Fruit fly (Drosophila melanogaster): ENCODE data around the gene Hsc70-4.

The Hsc70-4 gene

dm6 chr3R:15242186-15243045 lies at the start of gene Hsc70-4, which contains the start of gene tefu (continued):
- no peak for TF ChIP-seq CG18262 (tag; optimal IDR thresholded peaks at IDR 0.05)
- TF ChIP-seq Bgb (GFP tag; IDR thresholded peaks at IDR 0.05; ENCODE audit: partially characterized antibody) = peak; percentile 28; the same call in 1 of the 2 replicates
- no peak for TF ChIP-seq corto (GFP tag; optimal IDR thresholded peaks at IDR 0.05)
- peak; percentile 51 for TF ChIP-seq Dref (GFP tag; IDR thresholded peaks at IDR 0.05)
- peak; percentile 45 for TF ChIP-seq kah (GFP tag; optimal IDR thresholded peaks at IDR 0.05)
- peak; percentile 27; the same call in 1 of the 3 replicates for TF ChIP-seq CG11560 (tag; IDR thresholded peaks at IDR 0.05)
- TF ChIP-seq CG34422 (GFP tag; IDR thresholded peaks at IDR 0.05) = peak; percentile 80
- peak; percentile 2 for TF ChIP-seq CG12236 (GFP tag; optimal IDR thresholded peaks at IDR 0.05)
- TF ChIP-seq Atf-2 (GFP tag; optimal IDR thresholded peaks at IDR 0.05) = peak; percentile 63
- TF ChIP-seq CG6689 (GFP tag; IDR thresholded peaks at IDR 0.05) = peak; percentile 82
- peak; percentile 8 for TF ChIP-seq crc (GFP tag; optimal IDR thresholded peaks at IDR 0.05)
- peak; percentile 69 for TF ChIP-seq Antp (GFP tag; optimal IDR thresholded peaks at IDR 0.05)
- TF ChIP-seq sna (GFP tag; IDR thresholded peaks at IDR 0.05; ENCODE audit: partially characterized antibody) = no peak
- peak; percentile 41 for TF ChIP-seq CG18599 (GFP tag; optimal IDR thresholded peaks at IDR 0.05)
- no peak for TF ChIP-seq pros (GFP tag; optimal IDR thresholded peaks at IDR 0.05)
- TF ChIP-seq jigr1 (GFP tag; IDR thresholded peaks at IDR 0.05) = peak; percentile 69; the same call in 2 of the 3 replicates
- no peak for TF ChIP-seq disco-r (GFP tag; optimal IDR thresholded peaks at IDR 0.05)
- no peak for TF ChIP-seq eyg (GFP tag; optimal IDR thresholded peaks at IDR 0.05)
- TF ChIP-seq Chrac-16 (GFP tag; optimal IDR thresholded peaks at IDR 0.05) = peak; percentile 81
- peak; percentile 37 for TF ChIP-seq cato (GFP tag; optimal IDR thresholded peaks at IDR 0.05; ENCODE audit: borderline replicate concordance)
- TF ChIP-seq CG31224 (GFP tag; IDR thresholded peaks at IDR 0.05) = peak; percentile 53; the same call in 1 of the 2 replicates
- peak; percentile 58 for TF ChIP-seq CG17359 (tag; optimal IDR thresholded peaks at IDR 0.05)
- no peak for TF ChIP-seq pan (optimal IDR thresholded peaks at IDR 0.05)
- TF ChIP-seq pan (GFP tag; optimal IDR thresholded peaks at IDR 0.05 in 1 of 2, IDR thresholded peaks at IDR 0.05 in 1 of 2) = peak in 1 of 2 experiments; percentile 76
- no peak for TF ChIP-seq CG4360 (GFP tag; IDR thresholded peaks at IDR 0.05)
- no peak for TF ChIP-seq cwo (GFP tag; optimal IDR thresholded peaks at IDR 0.05)
- TF ChIP-seq chif (GFP tag; optimal IDR thresholded peaks at IDR 0.05) = peak in 1 of 2 experiments; percentile 83
- TF ChIP-seq lilli (GFP tag; optimal IDR thresholded peaks at IDR 0.05) = peak; percentile 69
- TF ChIP-seq CG8359 (GFP tag; optimal IDR thresholded peaks at IDR 0.05; ENCODE audit: borderline replicate concordance) = peak; percentile 26
- TF ChIP-seq hth (optimal IDR thresholded peaks at IDR 0.05) = no peak
- TF ChIP-seq tup (GFP tag; optimal IDR thresholded peaks at IDR 0.05) = peak; percentile 50
- TF ChIP-seq CG16779 (GFP tag; IDR thresholded peaks at IDR 0.05) = no peak
- TF ChIP-seq dm (GFP tag; optimal IDR thresholded peaks at IDR 0.05) = peak; percentile 61
- no peak for TF ChIP-seq da (GFP tag; optimal IDR thresholded peaks at IDR 0.05)
- TF ChIP-seq ase (GFP tag; IDR thresholded peaks at IDR 0.05) = peak; percentile 79; the same call in 2 of the 3 replicates
- TF ChIP-seq CG10209 (GFP tag; optimal IDR thresholded peaks at IDR 0.05) = peak; percentile 69
- peak; percentile 80 for TF ChIP-seq tgo (GFP tag; IDR thresholded peaks at IDR 0.05)
- peak; percentile 57 for TF ChIP-seq Bdp1 (GFP tag; optimal IDR thresholded peaks at IDR 0.05)
- peak; percentile 76 for TF ChIP-seq CG18619 (GFP tag; optimal IDR thresholded peaks at IDR 0.05)
- TF ChIP-seq CG14860 (GFP tag; IDR thresholded peaks at IDR 0.05; ENCODE audit: partially characterized antibody) = no peak
- no peak for TF ChIP-seq CkIIα-i1 (GFP tag; IDR thresholded peaks at IDR 0.05)
- TF ChIP-seq CG17829 (tag; optimal IDR thresholded peaks at IDR 0.05) = peak; percentile 73
- TF ChIP-seq CG2889 (GFP tag; IDR thresholded peaks at IDR 0.05) = peak; percentile 63; the same call in 1 of the 3 replicates
- peak; percentile 89 for TF ChIP-seq CG11456 (GFP tag; IDR thresholded peaks at IDR 0.05)
- peak; percentile 80 for TF ChIP-seq CG12659 (GFP tag; optimal IDR thresholded peaks at IDR 0.05)
- peak; percentile 53 for TF ChIP-seq CG3163 (GFP tag; optimal IDR thresholded peaks at IDR 0.05)
- TF ChIP-seq CG10565 (GFP tag; optimal IDR thresholded peaks at IDR 0.05) = no peak
- TF ChIP-seq ttk (GFP tag; IDR thresholded peaks at IDR 0.05) = peak; percentile 87
- TF ChIP-seq Optix (GFP tag; IDR thresholded peaks at IDR 0.05) = peak; percentile 60; the same call in 2 of the 3 replicates
